Fruit fly (Drosophila melanogaster): ENCODE results near the gene CG31787.
A peak's percentile ranks its signal among the peaks of the same experiment; 100 is the strongest.

CG31787 gene

DNA sequence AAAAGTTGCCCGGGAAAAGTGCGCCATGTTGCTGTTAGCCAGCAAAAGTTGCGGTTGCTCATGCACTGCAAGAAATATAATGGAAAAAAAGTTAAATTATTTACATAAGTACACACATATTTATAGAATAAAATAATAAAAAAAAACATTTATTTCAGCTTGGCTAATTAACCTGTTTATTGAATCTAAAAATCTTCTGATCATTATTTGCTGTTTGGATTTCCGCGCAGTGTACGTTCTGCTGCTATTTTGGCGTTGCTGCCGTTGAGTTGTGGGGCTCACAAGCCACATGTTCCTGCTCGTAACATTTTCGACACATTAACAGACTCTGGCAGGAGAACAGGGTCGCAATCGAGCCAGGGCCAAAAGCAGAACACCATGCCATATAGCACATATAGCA lies 25.0 kb upstream of the CG31787 start (continued):
- no peak for TF ChIP-seq CG3847 (GFP tag; IDR thresholded peaks at IDR 0.05)
- TF ChIP-seq CG1832 (GFP tag; optimal IDR thresholded peaks at IDR 0.05) = no peak
- peak; percentile 38; the same call in 1 of the 2 replicates for TF ChIP-seq CG4404 (GFP tag; IDR thresholded peaks at IDR 0.05)
- peak in 1 of 2 experiments; percentile 75 for TF ChIP-seq eve (GFP tag; optimal IDR thresholded peaks at IDR 0.05)
- TF ChIP-seq abd-A (tag; optimal IDR thresholded peaks at IDR 0.05) = no peak
- peak; percentile 39; the same call in 1 of the 3 replicates for TF ChIP-seq CG11695 (GFP tag; IDR thresholded peaks at IDR 0.05)
- TF ChIP-seq CG2875 (GFP tag; optimal IDR thresholded peaks at IDR 0.05) = peak; percentile 9
- TF ChIP-seq seq (GFP tag; IDR thresholded peaks at IDR 0.05) = no peak
- no peak for TF ChIP-seq Dp (GFP tag; optimal IDR thresholded peaks at IDR 0.05)
- TF ChIP-seq ara (GFP tag; IDR thresholded peaks at IDR 0.05) = peak; percentile 78; the same call in 1 of the 2 replicates
- TF ChIP-seq HLH4C (GFP tag; IDR thresholded peaks at IDR 0.05; ENCODE audit: partially characterized antibody) = no peak
- TF ChIP-seq pros (GFP tag; optimal IDR thresholded peaks at IDR 0.05) = no peak
- 0 out of 3 replicates have a peak, but pooled peaks have one; percentile 33 for TF ChIP-seq Optix (GFP tag; IDR thresholded peaks at IDR 0.05)
- TF ChIP-seq fd3F (GFP tag; optimal IDR thresholded peaks at IDR 0.05) = no peak
- TF ChIP-seq tio (GFP tag; optimal IDR thresholded peaks at IDR 0.05) = peak; percentile 56
- peak; percentile 15 for TF ChIP-seq bab2 (GFP tag; optimal IDR thresholded peaks at IDR 0.05)
- TF ChIP-seq CG15601 (tag; optimal IDR thresholded peaks at IDR 0.05) = peak; percentile 34
- peak; percentile 3 for TF ChIP-seq ems (GFP tag; optimal IDR thresholded peaks at IDR 0.05)
- TF ChIP-seq CTCF (GFP tag; optimal IDR thresholded peaks at IDR 0.05) = no peak
- no peak for TF ChIP-seq B-H2 (GFP tag; optimal IDR thresholded peaks at IDR 0.05)
- TF ChIP-seq Dbx (GFP tag; IDR thresholded peaks at IDR 0.05) = no peak
- no peak for TF ChIP-seq CG8765 (GFP tag; IDR thresholded peaks at IDR 0.05)
- peak; percentile 31 for TF ChIP-seq D19A (tag; optimal IDR thresholded peaks at IDR 0.05)
- TF ChIP-seq disco-r (GFP tag; optimal IDR thresholded peaks at IDR 0.05) = no peak
- no peak for TF ChIP-seq en (GFP tag; optimal IDR thresholded peaks at IDR 0.05)
- peak; percentile 48; the same call in 1 of the 3 replicates for TF ChIP-seq croc (GFP tag; conservative IDR thresholded peaks at IDR 0.05)
- peak; percentile 63 for TF ChIP-seq Awh (GFP tag; IDR thresholded peaks at IDR 0.05)
- TF ChIP-seq CG32772 (GFP tag; IDR thresholded peaks at IDR 0.05) = peak; percentile 52; the same call in 1 of the 2 replicates
- TF ChIP-seq Ada2b (GFP tag; IDR thresholded peaks at IDR 0.05) = peak; percentile 80
- TF ChIP-seq Tbp (GFP tag; optimal IDR thresholded peaks at IDR 0.05) = no peak
- no peak for TF ChIP-seq Dfd (GFP tag; optimal IDR thresholded peaks at IDR 0.05)
- 0 out of 2 replicates have a peak, but pooled peaks have one; percentile 6 for TF ChIP-seq CG17612 (GFP tag; IDR thresholded peaks at IDR 0.05)
- no peak for TF ChIP-seq Dip3 (GFP tag; optimal IDR thresholded peaks at IDR 0.05)
- no peak for TF ChIP-seq cas (GFP tag; IDR thresholded peaks at IDR 0.05)
- TF ChIP-seq BEAF-32 (GFP tag; optimal IDR thresholded peaks at IDR 0.05) = no peak
- no peak for TF ChIP-seq crol (GFP tag; IDR thresholded peaks at IDR 0.05)
- TF ChIP-seq CG7745 (tag; optimal IDR thresholded peaks at IDR 0.05) = no peak
- TF ChIP-seq bsh (GFP tag; optimal IDR thresholded peaks at IDR 0.05) = peak; percentile 63 to 86
- no peak for TF ChIP-seq da (GFP tag; optimal IDR thresholded peaks at IDR 0.05)
- peak; percentile 25 for TF ChIP-seq CG16815 (GFP tag; optimal IDR thresholded peaks at IDR 0.05)
- no peak for TF ChIP-seq Fer2 (tag; optimal IDR thresholded peaks at IDR 0.05)
- TF ChIP-seq Deaf1 (tag; optimal IDR thresholded peaks at IDR 0.05) = peak; percentile 37
- TF ChIP-seq crp (GFP tag; optimal IDR thresholded peaks at IDR 0.05) = no peak
- TF ChIP-seq Fer1 (GFP tag; optimal IDR thresholded peaks at IDR 0.05) = peak; percentile 54
- TF ChIP-seq tap (tag; optimal IDR thresholded peaks at IDR 0.05) = peak; percentile 36
- no peak for TF ChIP-seq Oaz (GFP tag; IDR thresholded peaks at IDR 0.05)
- peak; percentile 57 for TF ChIP-seq slbo (GFP tag; IDR thresholded peaks at IDR 0.05)
- peak; percentile 37 for TF ChIP-seq bcd (GFP tag; optimal IDR thresholded peaks at IDR 0.05)
- peak; percentile 32; the same call in 1 of the 2 replicates for TF ChIP-seq E2f2 (GFP tag; IDR thresholded peaks at IDR 0.05)
- no peak for TF ChIP-seq repo (GFP tag; optimal IDR thresholded peaks at IDR 0.05)
- TF ChIP-seq jumu (GFP tag; optimal IDR thresholded peaks at IDR 0.05) = no peak
- TF ChIP-seq CG17385 (GFP tag; optimal IDR thresholded peaks at IDR 0.05) = peak; percentile 52

All from whole organism, embryonic.